Worm (Caenorhabditis elegans): ENCODE data around the gene srm-5.

DNA sequence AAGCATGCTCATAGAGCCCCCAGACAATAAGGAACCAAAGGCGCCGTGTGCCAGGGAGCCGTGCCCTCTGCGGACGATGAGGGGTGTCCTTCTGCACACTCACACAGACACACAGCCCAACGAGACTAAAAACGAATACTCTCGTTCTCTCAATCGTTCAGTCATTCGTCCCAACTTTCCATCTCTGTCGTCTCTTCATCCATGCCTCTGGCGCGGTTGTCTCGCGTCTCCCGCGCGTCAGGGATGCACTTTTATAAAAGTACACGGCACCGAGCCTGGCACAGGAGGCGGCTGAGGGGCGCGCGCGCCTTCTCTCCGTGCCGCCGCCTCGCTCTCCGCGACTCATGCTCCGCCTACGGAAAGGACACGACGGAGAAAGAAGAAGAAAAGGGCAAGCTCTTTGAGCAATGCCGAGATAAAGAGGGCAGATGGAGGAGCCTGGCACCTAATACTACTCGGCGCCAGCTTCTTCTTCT lies 31.5 kb downstream of the srm-5 start:
- no peak for TF ChIP-seq nhr-11 (tag; optimal IDR thresholded peaks at IDR 0.05)
- TF ChIP-seq efl-3 (GFP tag; optimal IDR thresholded peaks at IDR 0.05): no peak
- TF ChIP-seq mab-9 (GFP tag; IDR thresholded peaks at IDR 0.05): no peak
- TF ChIP-seq ztf-11 (tag; optimal IDR thresholded peaks at IDR 0.05): no peak
- no peak for TF ChIP-seq elt-3 (tag; optimal IDR thresholded peaks at IDR 0.05)
- no peak for TF ChIP-seq nhr-12 (tag; optimal IDR thresholded peaks at IDR 0.05)
- no peak for TF ChIP-seq nhr-77 (tag; optimal IDR thresholded peaks at IDR 0.05)
- TF ChIP-seq nhr-237 (tag; optimal IDR thresholded peaks at IDR 0.05): no peak
- no peak for TF ChIP-seq ama-1 (optimal IDR thresholded peaks at IDR 0.05)
- no peak for TF ChIP-seq ceh-63 (GFP tag; optimal IDR thresholded peaks at IDR 0.05)
- TF ChIP-seq ceh-8 (GFP tag; optimal IDR thresholded peaks at IDR 0.05): no peak
- TF ChIP-seq aha-1 (tag; optimal IDR thresholded peaks at IDR 0.05): no peak
- TF ChIP-seq unc-98 (GFP tag; IDR thresholded peaks at IDR 0.05): no peak
